Fruit fly (Drosophila melanogaster) whole organism, prepupa: ENCODE results near the gene fit.

ENCODE experiments used
- Blimp-1 ChIP-seq: fragments of 200-800 bp; sonication (Bioruptor generic); optimal IDR thresholded peaks from 3 replicates; lab custom pipeline; 2017; ENCODE audit warnings: missing biosample characterization, missing genetic modification characterization, mild to moderate bottlenecking, moderate library complexity, missing genetic modification reagents
- CG10669 ChIP-seq: fragments of 200-800 bp; sonication (Bioruptor generic); optimal IDR thresholded peaks from 3 replicates; lab custom pipeline; 2018; ENCODE audit warnings: missing biosample characterization, mild to moderate bottlenecking, missing genetic modification characterization, moderate library complexity
- CG11762 ChIP-seq: fragments of 200-800 bp; sonication (Bioruptor generic); optimal IDR thresholded peaks from 3 replicates; lab custom pipeline; 2016; ENCODE audit warnings: missing biosample characterization, missing genetic modification characterization; ENCODE audit not compliant: insufficient read depth
- CG15336 ChIP-seq: fragments of 200-800 bp; sonication (Bioruptor generic); IDR thresholded peaks from 2 replicates; pipeline ENCODE4 v1.3.6; 2022; ENCODE audit warnings: missing biosample characterization, missing genetic modification characterization
- CG16779 ChIP-seq: fragments of 200-800 bp; sonication (Bioruptor generic); optimal IDR thresholded peaks from 3 replicates; lab custom pipeline; 2017; ENCODE audit warnings: missing biosample characterization, mild to moderate bottlenecking, missing genetic modification characterization
- CG32006 ChIP-seq: fragments of 200-800 bp; sonication (Bioruptor generic); optimal IDR thresholded peaks from 3 replicates; lab custom pipeline; 2017; ENCODE audit warnings: missing biosample characterization, mild to moderate bottlenecking, missing genetic modification characterization
- CG34406 ChIP-seq: fragments of 200-800 bp; sonication (Bioruptor generic); optimal IDR thresholded peaks from 3 replicates; lab custom pipeline; 2016; ENCODE audit warnings: missing biosample characterization, missing genetic modification characterization
- CG3919 ChIP-seq: fragments of 200-800 bp; sonication (Bioruptor generic); optimal IDR thresholded peaks from 3 replicates; lab custom pipeline; 2016; ENCODE audit warnings: missing biosample characterization, missing genetic modification characterization
- CG6276 ChIP-seq: fragments of 200-800 bp; sonication (Bioruptor generic); optimal IDR thresholded peaks from 2 replicates; lab custom pipeline; 2017; ENCODE audit warnings: missing biosample characterization, mild to moderate bottlenecking, missing genetic modification characterization
- CG6792 ChIP-seq: fragments of 200-800 bp; sonication (Bioruptor generic); optimal IDR thresholded peaks from 3 replicates; lab custom pipeline; 2016; ENCODE audit warnings: missing biosample characterization, missing genetic modification characterization
- CG6854 ChIP-seq: fragments of 200-800 bp; sonication (Bioruptor generic); optimal IDR thresholded peaks from 2 replicates; lab custom pipeline; 2017; ENCODE audit warnings: missing biosample characterization, mild to moderate bottlenecking, missing genetic modification characterization
- CG7368 ChIP-seq: fragments of 200-800 bp; sonication (Bioruptor generic); optimal IDR thresholded peaks from 3 replicates; lab custom pipeline; 2016; ENCODE audit warnings: missing biosample characterization, missing genetic modification characterization
- CG8119 ChIP-seq: fragments of 200-800 bp; sonication (Bioruptor generic); IDR thresholded peaks from 3 replicates; pipeline ENCODE4 v1.3.6; 2022; ENCODE audit warnings: missing biosample characterization, missing genetic modification characterization
- CG8632 ChIP-seq: fragments of 200-800 bp; sonication (Bioruptor generic); optimal IDR thresholded peaks from 3 replicates; lab custom pipeline; 2016; ENCODE audit warnings: missing biosample characterization, missing genetic modification characterization
- Eip75B ChIP-seq: fragments of 200-800 bp; sonication (Bioruptor generic); optimal IDR thresholded peaks from 3 replicates; lab custom pipeline; 2016; ENCODE audit warnings: missing biosample characterization, missing genetic modification characterization
- Eip78C ChIP-seq: fragments of 200-800 bp; sonication (Bioruptor generic); peaks from one replicate; lab custom pipeline; 2016; ENCODE audit warnings: missing biosample characterization, missing genetic modification characterization
- Eip93F ChIP-seq: fragments of 200-800 bp; sonication (Bioruptor generic); optimal IDR thresholded peaks from 2 replicates; lab custom pipeline; 2016; ENCODE audit warnings: missing biosample characterization, mild to moderate bottlenecking, missing genetic modification characterization
- Gug ChIP-seq: fragments of 200-800 bp; sonication (Bioruptor generic); IDR thresholded peaks from 2 replicates; pipeline ENCODE4 v1.3.6; 2022; ENCODE audit warnings: missing biosample characterization, missing genetic modification characterization
- Hr38 ChIP-seq: sonication (Bioruptor generic); optimal IDR thresholded peaks from 2 replicates; lab custom pipeline; 2016; ENCODE audit warnings: missing biosample characterization, missing genetic modification characterization
- Hr39 ChIP-seq: fragments of 200-800 bp; sonication (Bioruptor generic); optimal IDR thresholded peaks from 2 replicates; lab custom pipeline; 2016; ENCODE audit warnings: missing biosample characterization, missing genetic modification characterization
- Hr4 ChIP-seq: fragments of 200-800 bp; sonication (Bioruptor generic); optimal IDR thresholded peaks from 3 replicates; lab custom pipeline; 2016; ENCODE audit warnings: missing biosample characterization, missing genetic modification characterization
- Lpt ChIP-seq: fragments of 200-800 bp; sonication (Bioruptor generic); optimal IDR thresholded peaks from 3 replicates; lab custom pipeline; 2016; ENCODE audit warnings: missing biosample characterization, missing genetic modification characterization
- Met ChIP-seq: fragments of 200-800 bp; sonication (Bioruptor generic); optimal IDR thresholded peaks from 3 replicates; lab custom pipeline; 2016; ENCODE audit warnings: missing biosample characterization, missing genetic modification characterization
- Smox ChIP-seq: fragments of 200-800 bp; sonication (Bioruptor generic); optimal IDR thresholded peaks from 3 replicates; lab custom pipeline; 2016; ENCODE audit warnings: missing biosample characterization, missing genetic modification characterization
- Sox102F ChIP-seq: fragments of 200-800 bp; sonication (Bioruptor generic); optimal IDR thresholded peaks from 2 replicates; lab custom pipeline; 2016; ENCODE audit warnings: missing biosample characterization, mild to moderate bottlenecking, missing genetic modification characterization
- Sox14 ChIP-seq: fragments of 200-800 bp; sonication (Bioruptor generic); optimal IDR thresholded peaks from 3 replicates; lab custom pipeline; 2016; ENCODE audit warnings: missing biosample characterization, missing genetic modification characterization
- dac ChIP-seq: fragments of 200-800 bp; sonication (Bioruptor generic); optimal IDR thresholded peaks from 2 replicates; lab custom pipeline; 2017; ENCODE audit warnings: missing biosample characterization, mild to moderate bottlenecking, missing genetic modification characterization
- dsx ChIP-seq: fragments of 200-800 bp; optimal IDR thresholded peaks from 3 replicates; lab custom pipeline; 2019; ENCODE audit warnings: missing biosample characterization, mild to moderate bottlenecking, missing genetic modification characterization, moderate library complexity; ENCODE audit not compliant: poor library complexity, severe bottlenecking
- fd59A ChIP-seq: fragments of 200-800 bp; sonication (Bioruptor generic); optimal IDR thresholded peaks from 2 replicates; lab custom pipeline; 2017; ENCODE audit warnings: missing biosample characterization, mild to moderate bottlenecking, missing genetic modification characterization, missing genetic modification reagents
- fkh ChIP-seq: fragments of 200-800 bp; sonication (Bioruptor generic); optimal IDR thresholded peaks from 3 replicates; lab custom pipeline; 2017; ENCODE audit warnings: missing biosample characterization, mild to moderate bottlenecking, missing genetic modification characterization, moderate library complexity
- salr ChIP-seq, 2 experiments: fragments of 200-800 bp; sonication (Bioruptor generic); optimal IDR thresholded peaks; 3 replicates each; lab custom pipeline; 2016 to 2018; ENCODE audit warnings: missing biosample characterization in 2 of 2, missing genetic modification characterization in 2 of 2, mild to moderate bottlenecking in 1 of 2
- spab ChIP-seq: fragments of 200-800 bp; sonication (Bioruptor generic); optimal IDR thresholded peaks from 2 replicates; lab custom pipeline; 2017; ENCODE audit warnings: missing biosample characterization, mild to moderate bottlenecking, missing genetic modification characterization, missing genetic modification reagents
- ss ChIP-seq, 2 experiments: fragments of 200-800 bp; sonication (Bioruptor generic); optimal IDR thresholded peaks; 2 replicates in 1 of 2; 3 replicates in 1 of 2; lab custom pipeline; 2017 to 2018; ENCODE audit warnings: mild to moderate bottlenecking in 2 of 2, missing biosample characterization in 2 of 2, missing genetic modification characterization in 2 of 2, moderate library complexity in 1 of 2
- svp ChIP-seq: fragments of 200-800 bp; sonication (Bioruptor generic); peaks from one replicate; lab custom pipeline; 2016; ENCODE audit warnings: missing biosample characterization, missing genetic modification characterization
- vri ChIP-seq: fragments of 200-800 bp; sonication (Bioruptor generic); optimal IDR thresholded peaks from 3 replicates; lab custom pipeline; 2016; ENCODE audit warnings: missing biosample characterization, mild to moderate bottlenecking, missing genetic modification characterization

Gene fit

dm6 chr3R:21870158-21870971 lies 13.9 kb downstream of the fit start, which contains the start of gene CG31431 (continued):
- TF ChIP-seq dac (GFP tag; lab: Kevin White, UChicago) (peak; percentile 30), Met (peak; percentile 52), Hr39 (peak; percentile 65), CG6854 (GFP tag; lab: Kevin White, UChicago) (no peak), Eip78C (GFP tag; lab: Kevin White, UChicago) (peak; percentile 93), Hr38 (GFP tag; lab: Kevin White, UChicago) (peak; percentile 36), CG15336 (GFP tag; lab: Robert Waterston, UW) (peak; percentile 90), salr (GFP tag; optimal IDR thresholded peaks at IDR 0.05; lab: Kevin White, UChicago) (peak; percentile 41 to 52), svp (GFP tag; lab: Kevin White, UChicago) (peak; percentile 66), Gug (peak; percentile 93)

- no peak for TF ChIP-seq dac (GFP tag; lab: Kevin White, UChicago)
- TF ChIP-seq Blimp-1 (GFP tag; lab: Kevin White, UChicago): no peak
- peak; percentile 77 for TF ChIP-seq svp (GFP tag; lab: Kevin White, UChicago)
These were observed 14.7 kb downstream of the fit start, which contains the start of gene CG31174 for dm6 chr3R:21869464-21870100. Gene CG31174, minus strand, starts transcription at chr3R:21869514.

- no peak for TF ChIP-seq Eip78C (GFP tag; lab: Kevin White, UChicago)
- no peak for TF ChIP-seq ss (GFP tag; optimal IDR thresholded peaks at IDR 0.05; lab: Kevin White, UChicago)
- no peak for TF ChIP-seq salr (GFP tag; optimal IDR thresholded peaks at IDR 0.05; lab: Kevin White, UChicago)
- TF ChIP-seq Sox102F: no peak
- TF ChIP-seq CG3919 (GFP tag; lab: Kevin White, UChicago): no peak
- no peak for TF ChIP-seq Sox14 (GFP tag; lab: Kevin White, UChicago)
- TF ChIP-seq Lpt (GFP tag; lab: Kevin White, UChicago): no peak
- no peak for TF ChIP-seq Hr38 (GFP tag; lab: Kevin White, UChicago)
- TF ChIP-seq dsx (GFP tag; lab: Kevin White, UChicago): no peak
- TF ChIP-seq CG6792: no peak
- TF ChIP-seq Gug: no peak
- TF ChIP-seq svp (GFP tag; lab: Kevin White, UChicago): no peak
- no peak for TF ChIP-seq Eip93F (GFP tag; lab: Kevin White, UChicago)
- no peak for TF ChIP-seq CG8119
- TF ChIP-seq spab (GFP tag; lab: Kevin White, UChicago): no peak
These were observed 16.4 kb downstream of the fit start, which contains the start of the genes CG6569 and Cby for dm6 chr3R:21867819-21868218. Gene CG6569, minus strand, starts transcription at chr3R:21867919. Gene Cby, plus strand, starts transcription at chr3R:21868003.

- TF ChIP-seq CG7368 (GFP tag; lab: Kevin White, UChicago): no peak
- TF ChIP-seq Eip78C (GFP tag; lab: Kevin White, UChicago): peak; percentile 53
- peak; percentile 64 for TF ChIP-seq fkh (GFP tag; lab: Kevin White, UChicago)
These were observed 19.3 kb downstream of the fit start, which contains the start of gene lsn for dm6 chr3R:21864992-21865391. Gene lsn, plus strand, starts transcription at chr3R:21865168.

- TF ChIP-seq CG32006 (no peak), vri (GFP tag; lab: Kevin White, UChicago) (no peak), CG34406 (no peak), CG16779 (tag; lab: Kevin White, UChicago) (no peak), CG15336 (GFP tag; lab: Robert Waterston, UW) (no peak), CG11762 (no peak), fkh (GFP tag; lab: Kevin White, UChicago) (no peak), Smox (GFP tag; lab: Kevin White, UChicago) (no peak), spab (GFP tag; lab: Kevin White, UChicago) (no peak), ss (GFP tag; optimal IDR thresholded peaks at IDR 0.05; lab: Kevin White, UChicago) (no peak), CG6276 (GFP tag; lab: Kevin White, UChicago) (no peak), CG8632 (GFP tag; lab: Kevin White, UChicago) (no peak), Hr4 (GFP tag; lab: Kevin White, UChicago) (no peak), dac (GFP tag; lab: Kevin White, UChicago) (no peak), Eip75B (GFP tag; lab: Kevin White, UChicago) (no peak), fd59A (GFP tag; lab: Kevin White, UChicago) (no peak), CG10669 (GFP tag; lab: Kevin White, UChicago) (no peak)
These were observed 19.8 kb downstream of the fit start for dm6 chr3R:21864484-21864883.
